Worm (Caenorhabditis elegans): ENCODE results near the gene tsp-9.

The tsp-9 gene

DNA sequence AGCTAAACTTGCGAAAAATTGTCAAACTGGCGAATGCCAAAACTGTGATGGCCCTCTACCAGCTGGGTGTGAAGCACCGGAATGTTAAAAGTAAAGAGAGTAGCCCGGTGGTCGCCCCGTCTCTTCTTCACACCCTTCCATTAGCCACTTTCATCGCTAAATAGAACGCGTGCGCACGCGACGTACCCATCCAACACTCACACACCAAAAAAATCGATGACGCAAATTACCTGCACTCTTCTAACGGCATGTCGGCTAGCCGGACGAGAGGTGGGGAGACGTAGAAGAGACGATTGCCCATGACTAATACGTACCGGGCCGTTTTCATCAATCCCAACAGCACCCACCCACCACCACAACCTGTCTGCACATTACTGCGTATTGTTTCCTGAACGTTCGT is 1.6 kb upstream of the tsp-9 start (continued):
- TF ChIP-seq ceh-48 (tag; optimal IDR thresholded peaks at IDR 0.05) = peak; percentile 32
- TF ChIP-seq pha-2 (tag; optimal IDR thresholded peaks at IDR 0.05) = no peak
- TF ChIP-seq pha-4 (tag; optimal IDR thresholded peaks at IDR 0.05) = no peak
- no peak for TF ChIP-seq pros-1 (tag; optimal IDR thresholded peaks at IDR 0.05)
- TF ChIP-seq fkh-10 (GFP tag; optimal IDR thresholded peaks at IDR 0.05) = no peak
- TF ChIP-seq elt-2 (tag; optimal IDR thresholded peaks at IDR 0.05) = no peak
- TF ChIP-seq che-1 (tag; optimal IDR thresholded peaks at IDR 0.05) = no peak
- TF ChIP-seq nhr-11 (tag; optimal IDR thresholded peaks at IDR 0.05) = no peak
- no peak for TF ChIP-seq ceh-18 (tag; optimal IDR thresholded peaks at IDR 0.05)

DNA sequence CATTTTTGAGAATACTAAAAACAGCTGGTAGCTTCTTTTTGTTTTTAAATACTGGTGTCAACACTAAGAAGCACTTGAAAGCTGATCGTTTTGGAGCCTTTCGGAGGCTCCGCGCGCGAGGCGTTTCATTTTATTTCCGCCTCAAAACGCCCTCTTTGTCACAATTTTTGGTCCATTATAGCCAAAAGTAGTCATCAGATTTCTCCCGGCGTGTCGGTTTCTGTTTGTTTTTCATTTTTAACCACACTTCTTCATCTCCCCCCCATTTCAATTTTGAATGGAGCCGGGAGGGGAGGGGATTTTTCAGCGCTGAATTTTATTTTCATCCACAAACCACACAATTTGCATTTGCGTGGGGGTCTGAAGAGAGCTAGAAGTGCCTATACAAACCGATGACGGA is 3.9 kb downstream of the tsp-9 start, which contains the start of gene C25G6.4:
C25G6.4 (minus strand) TSS at position 101 of the 400 bp plus-strand sequence.
- TF ChIP-seq ahr-1 (tag; optimal IDR thresholded peaks at IDR 0.05) = no peak
- TF ChIP-seq ref-2 (tag; optimal IDR thresholded peaks at IDR 0.05) = no peak
- no peak for TF ChIP-seq ceh-22 (tag; optimal IDR thresholded peaks at IDR 0.05)
- no peak for TF ChIP-seq ceh-31 (tag; optimal IDR thresholded peaks at IDR 0.05)
- no peak for TF ChIP-seq hlh-13 (GFP tag; optimal IDR thresholded peaks at IDR 0.05)

DNA sequence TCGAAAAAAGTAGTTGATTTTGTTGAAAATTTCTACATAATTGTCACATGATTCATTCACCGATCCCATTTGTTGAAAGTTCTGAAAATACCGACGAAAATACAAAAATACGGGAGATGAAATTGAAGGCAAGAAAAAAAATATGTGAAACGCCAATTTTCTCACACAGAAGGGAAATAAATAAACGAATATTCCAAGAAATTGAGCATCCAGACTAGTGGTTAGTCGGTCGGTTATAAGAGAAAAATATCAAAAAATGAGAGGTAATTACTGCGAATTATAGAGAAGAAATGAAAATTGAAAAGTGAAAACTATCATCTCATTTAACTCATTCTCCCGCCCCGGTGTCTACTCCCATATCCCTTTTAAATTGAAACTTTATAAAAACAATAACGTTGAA is 9.7 kb downstream of the tsp-9 start, which contains the start of gene npr-11:
npr-11 (minus strand) TSS at position 101 of the 400 bp plus-strand sequence.
- TF ChIP-seq hlh-8 (tag; optimal IDR thresholded peaks at IDR 0.05) = no peak
- no peak for TF ChIP-seq Y22D7AL.16 (tag; optimal IDR thresholded peaks at IDR 0.05)
- TF ChIP-seq ceh-22 (tag; optimal IDR thresholded peaks at IDR 0.05) = no peak
- TF ChIP-seq ceh-14 (tag; optimal IDR thresholded peaks at IDR 0.05) = no peak
- no peak for TF ChIP-seq unc-42 (tag; optimal IDR thresholded peaks at IDR 0.05)
- TF ChIP-seq ceh-45 (GFP tag; IDR thresholded peaks at IDR 0.05) = no peak
- TF ChIP-seq pag-3 (tag; optimal IDR thresholded peaks at IDR 0.05; ENCODE audit: borderline replicate concordance) = no peak
- TF ChIP-seq fax-1 (tag; optimal IDR thresholded peaks at IDR 0.05) = no peak
- TF ChIP-seq ets-4 (tag; optimal IDR thresholded peaks at IDR 0.05) = no peak
- TF ChIP-seq odd-2 (tag; optimal IDR thresholded peaks at IDR 0.05) = no peak
- TF ChIP-seq pros-1 (tag; optimal IDR thresholded peaks at IDR 0.05) = no peak
- TF ChIP-seq tbx-2 (tag; optimal IDR thresholded peaks at IDR 0.05) = no peak
- no peak for TF ChIP-seq pax-1 (tag; optimal IDR thresholded peaks at IDR 0.05)
- TF ChIP-seq hlh-30 (tag; optimal IDR thresholded peaks at IDR 0.05; ENCODE audit: insufficient read depth) = no peak
- TF ChIP-seq ceh-18 (tag; optimal IDR thresholded peaks at IDR 0.05) = no peak
- no peak for TF ChIP-seq ceh-6 (GFP tag; optimal IDR thresholded peaks at IDR 0.05)
- TF ChIP-seq pat-9 (tag; optimal IDR thresholded peaks at IDR 0.05) = no peak

DNA sequence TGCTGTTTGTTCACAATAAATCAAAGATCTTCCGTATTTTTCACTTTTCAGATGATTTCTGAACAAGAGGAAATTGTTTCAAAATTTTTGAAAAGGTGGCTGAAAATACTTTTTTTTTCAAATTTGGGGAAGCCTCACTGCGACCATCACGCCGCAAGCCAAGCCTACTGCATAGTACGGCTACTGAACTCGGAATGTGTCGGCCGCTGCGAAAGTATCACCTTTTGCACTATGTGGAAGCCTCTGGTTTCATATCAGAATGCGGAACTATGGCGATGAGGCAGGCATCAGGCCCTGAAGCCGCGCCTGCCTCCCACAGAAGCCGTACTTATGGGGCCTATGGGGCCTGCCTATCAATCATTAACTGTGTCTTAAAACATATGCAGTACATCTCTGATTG is 11.9 kb downstream of the tsp-9 start:
- TF ChIP-seq hlh-30 (tag; optimal IDR thresholded peaks at IDR 0.05; ENCODE audit: insufficient read depth) (no peak), ceh-30 (tag; optimal IDR thresholded peaks at IDR 0.05) (no peak), eyg-1 (tag; optimal IDR thresholded peaks at IDR 0.05) (no peak), pat-9 (tag; optimal IDR thresholded peaks at IDR 0.05) (no peak), elt-4 (tag; optimal IDR thresholded peaks at IDR 0.05) (no peak), hlh-8 (tag; optimal IDR thresholded peaks at IDR 0.05) (no peak), rnt-1 (tag; optimal IDR thresholded peaks at IDR 0.05) (no peak), ama-1 (optimal IDR thresholded peaks at IDR 0.05) (no peak), unc-42 (tag; optimal IDR thresholded peaks at IDR 0.05) (no peak), ceh-18 (tag; optimal IDR thresholded peaks at IDR 0.05) (no peak), madf-2 (tag; optimal IDR thresholded peaks at IDR 0.05) (no peak), sox-2 (GFP tag; IDR thresholded peaks at IDR 0.05) (no peak)

DNA sequence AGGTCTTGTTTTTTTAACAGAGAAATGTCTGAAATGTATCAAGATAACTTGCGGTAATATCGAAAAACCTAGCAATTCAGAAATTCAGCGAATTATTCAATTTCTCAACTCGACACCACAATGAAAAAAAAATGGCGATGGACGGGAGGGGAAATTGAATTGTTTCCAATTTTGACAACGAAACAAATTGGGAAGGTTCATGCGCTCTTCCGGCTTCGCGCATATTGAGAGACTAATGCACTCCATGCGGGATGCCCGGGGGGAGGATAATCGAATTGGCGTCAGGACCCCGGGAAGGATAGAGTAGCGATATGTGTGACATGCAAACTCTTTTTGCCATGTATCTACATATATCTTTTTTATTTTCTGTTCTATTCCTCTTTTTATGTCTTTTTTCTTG is 19.5 kb downstream of the tsp-9 start:
- TF ChIP-seq hlh-13 (GFP tag; optimal IDR thresholded peaks at IDR 0.05) (no peak), unc-42 (tag; optimal IDR thresholded peaks at IDR 0.05) (peak; percentile 99)
